Fruit fly (Drosophila melanogaster): ENCODE data around the gene CG13066.
A peak's percentile ranks its signal among the peaks of the same experiment; 100 is the strongest.

CG13066 gene

dm6 chr3L:16272338-16272959, at the start of gene CG13066:
TSS of gene CG13066 (plus strand) at chr3L:16272909.
- TF ChIP-seq CTCF (optimal IDR thresholded peaks at IDR 0.05), result no peak
- no peak for TF ChIP-seq CG8478 (optimal IDR thresholded peaks at IDR 0.05)

- no peak for TF ChIP-seq CG8478 (optimal IDR thresholded peaks at IDR 0.05)
- no peak for TF ChIP-seq CTCF (optimal IDR thresholded peaks at IDR 0.05)
These were observed 47.5 kb upstream of the CG13066 start for dm6 chr3L:16225175-16225574.

dm6 chr3L:16228659-16229205, 44.0 kb upstream of the CG13066 start, which contains the start of gene Tmx3:
TSS of gene Tmx3 (plus strand) at chr3L:16229100.
- TF ChIP-seq CG8478 (optimal IDR thresholded peaks at IDR 0.05) (no peak), CTCF (optimal IDR thresholded peaks at IDR 0.05) (no peak)

dm6 chr3L:16231857-16232256, 40.9 kb upstream of the CG13066 start, which contains the start of the genes PDCD-5 and MED10:
TSS of gene PDCD-5 (minus strand) at chr3L:16232038.
TSS of gene MED10 (plus strand) at chr3L:16232084.
- TF ChIP-seq CTCF (optimal IDR thresholded peaks at IDR 0.05), result peak in 1 of 2 experiments; percentile 40
- no peak for TF ChIP-seq CG8478 (optimal IDR thresholded peaks at IDR 0.05)

- TF ChIP-seq CG8478 (optimal IDR thresholded peaks at IDR 0.05), result no peak
- no peak for TF ChIP-seq CTCF (optimal IDR thresholded peaks at IDR 0.05)
These were observed 39.8 kb upstream of the CG13066 start, which contains the start of gene Hsc20 for dm6 chr3L:16232924-16233323. TSS of gene Hsc20 (plus strand) at chr3L:16233127.

- no peak for TF ChIP-seq CTCF (optimal IDR thresholded peaks at IDR 0.05)
- no peak for TF ChIP-seq CG8478 (optimal IDR thresholded peaks at IDR 0.05)
These were observed 38.7 kb upstream of the CG13066 start for dm6 chr3L:16233850-16234494.

- no peak for TF ChIP-seq CTCF (optimal IDR thresholded peaks at IDR 0.05)
- no peak for TF ChIP-seq CG8478 (optimal IDR thresholded peaks at IDR 0.05)
These were observed 31.4 kb upstream of the CG13066 start for dm6 chr3L:16241296-16241695.

dm6 chr3L:16252255-16252654, 20.5 kb upstream of the CG13066 start, which contains the start of gene CG13055:
TSS of gene CG13055 (minus strand) at chr3L:16252355.
- TF ChIP-seq CG8478 (optimal IDR thresholded peaks at IDR 0.05) (no peak), CTCF (optimal IDR thresholded peaks at IDR 0.05) (no peak)

- no peak for TF ChIP-seq CTCF (optimal IDR thresholded peaks at IDR 0.05)
- no peak for TF ChIP-seq CG8478 (optimal IDR thresholded peaks at IDR 0.05)
These were observed 15.5 kb upstream of the CG13066 start, which contains the start of gene CG13054 for dm6 chr3L:16257118-16257627. TSS of gene CG13054 (minus strand) at chr3L:16257191.

- TF ChIP-seq CG8478 (optimal IDR thresholded peaks at IDR 0.05) (no peak), CTCF (optimal IDR thresholded peaks at IDR 0.05) (no peak)
These were observed 13.2 kb upstream of the CG13066 start, which contains the start of gene CG13053 for dm6 chr3L:16259552-16259951. TSS of gene CG13053 (minus strand) at chr3L:16259722.

dm6 chr3L:16261505-16261904, 11.2 kb upstream of the CG13066 start, which contains the start of gene CG34247:
TSS of gene CG34247 (minus strand) at chr3L:16261605.
- TF ChIP-seq CG8478 (optimal IDR thresholded peaks at IDR 0.05) (no peak), CTCF (optimal IDR thresholded peaks at IDR 0.05) (no peak)

dm6 chr3L:16262440-16262839, 10.3 kb upstream of the CG13066 start, which contains the start of gene CG13071:
TSS of gene CG13071 (plus strand) at chr3L:16262740.
- TF ChIP-seq CG8478 (optimal IDR thresholded peaks at IDR 0.05) (no peak), CTCF (optimal IDR thresholded peaks at IDR 0.05) (no peak)

dm6 chr3L:16263043-16263442, 9.7 kb upstream of the CG13066 start, which contains the start of gene CG13070:
TSS of gene CG13070 (plus strand) at chr3L:16263343.
- TF ChIP-seq CG8478 (optimal IDR thresholded peaks at IDR 0.05), result no peak
- TF ChIP-seq CTCF (optimal IDR thresholded peaks at IDR 0.05), result no peak

dm6 chr3L:16265000-16265399, 7.7 kb upstream of the CG13066 start, which contains the start of the genes CG13051 and CG13069:
TSS of gene CG13051 (minus strand) at chr3L:16265100.
TSS of gene CG13069 (plus strand) at chr3L:16265385.
- TF ChIP-seq CTCF (optimal IDR thresholded peaks at IDR 0.05) (no peak), CG8478 (optimal IDR thresholded peaks at IDR 0.05) (no peak)

dm6 chr3L:16268106-16268733, 4.5 kb upstream of the CG13066 start, which contains the start of gene CG4950:
TSS of gene CG4950 (minus strand) at chr3L:16268156.
- TF ChIP-seq CTCF (optimal IDR thresholded peaks at IDR 0.05) (no peak), CG8478 (optimal IDR thresholded peaks at IDR 0.05) (no peak)

Data from S2 (cell line).